Fruit fly (Drosophila melanogaster): ENCODE data around the gene CG31460.
A peak's percentile ranks its signal among the peaks of the same experiment; 100 is the strongest.

- TF ChIP-seq CG12659 (GFP tag; optimal IDR thresholded peaks at IDR 0.05) (peak; percentile 23), CG1529 (GFP tag; optimal IDR thresholded peaks at IDR 0.05) (no peak), phol (tag; optimal IDR thresholded peaks at IDR 0.05) (no peak), CG8478 (optimal IDR thresholded peaks at IDR 0.05) (no peak), trem (tag; optimal IDR thresholded peaks at IDR 0.05) (no peak), emc (GFP tag; optimal IDR thresholded peaks at IDR 0.05) (no peak), CG16815 (GFP tag; optimal IDR thresholded peaks at IDR 0.05) (no peak), H2.0 (GFP tag; IDR thresholded peaks at IDR 0.05) (no peak), mirr (GFP tag; optimal IDR thresholded peaks at IDR 0.05) (no peak), Dad (GFP tag; optimal IDR thresholded peaks at IDR 0.05) (no peak), BtbVII (GFP tag; optimal IDR thresholded peaks at IDR 0.05) (no peak), CG42726 (GFP tag; IDR thresholded peaks at IDR 0.05; ENCODE audit: partially characterized antibody) (no peak), nmo (GFP tag; optimal IDR thresholded peaks at IDR 0.05) (no peak)
Observed at dm6 chr3R:8524277-8524676, 38.2 kb upstream of the CG31460 start.
